Worm (Caenorhabditis elegans): ENCODE data around the gene F54G2.1.

Gene F54G2.1

ce11 chrX:2705809-2706378 is 41.7 kb upstream of the F54G2.1 start, which contains the start of gene igcm-3:
TSS of gene igcm-3 (minus strand) at chrX:2705859.
- TF ChIP-seq mml-1 (tag; optimal IDR thresholded peaks at IDR 0.05) (no peak), jun-1 (tag; optimal IDR thresholded peaks at IDR 0.05) (no peak), egl-27 (tag; optimal IDR thresholded peaks at IDR 0.05) (no peak), lin-15B (tag; optimal IDR thresholded peaks at IDR 0.05) (no peak), nhr-43 (tag; optimal IDR thresholded peaks at IDR 0.05; ENCODE audit: poor library complexity, severe bottlenecking) (no peak), ceh-82 (tag; optimal IDR thresholded peaks at IDR 0.05) (no peak), mdl-1 (tag; optimal IDR thresholded peaks at IDR 0.05) (no peak), R02D3.7 (tag; optimal IDR thresholded peaks at IDR 0.05) (no peak), ZK546.5 (tag; optimal IDR thresholded peaks at IDR 0.05) (no peak), ceh-9 (tag; optimal IDR thresholded peaks at IDR 0.05) (no peak), ama-1 (optimal IDR thresholded peaks at IDR 0.05) (no peak), nhr-12 (tag; optimal IDR thresholded peaks at IDR 0.05) (no peak), elt-3 (tag; optimal IDR thresholded peaks at IDR 0.05) (no peak), nhr-237 (tag; optimal IDR thresholded peaks at IDR 0.05) (no peak), nfya-1 (tag; optimal IDR thresholded peaks at IDR 0.05; ENCODE audit: insufficient read depth) (no peak), egl-5 (tag; optimal IDR thresholded peaks at IDR 0.05) (no peak), ceh-28 (tag; optimal IDR thresholded peaks at IDR 0.05) (no peak), nhr-25 (tag; optimal IDR thresholded peaks at IDR 0.05) (no peak), fkh-10 (GFP tag; optimal IDR thresholded peaks at IDR 0.05) (no peak), skn-1 (tag; optimal IDR thresholded peaks at IDR 0.05) (no peak)

ce11 chrX:2704768-2705486 is 40.8 kb upstream of the F54G2.1 start:
- peak; percentile 83 for TF ChIP-seq nhr-25 (tag; optimal IDR thresholded peaks at IDR 0.05)
- no peak for TF ChIP-seq jun-1 (tag; optimal IDR thresholded peaks at IDR 0.05)

- peak; percentile 93 for TF ChIP-seq elt-1 (tag; optimal IDR thresholded peaks at IDR 0.05)
- no peak for TF ChIP-seq lin-15B (tag; optimal IDR thresholded peaks at IDR 0.05)
- TF ChIP-seq R02D3.7 (tag; optimal IDR thresholded peaks at IDR 0.05): no peak
- TF ChIP-seq nhr-67 (tag; optimal IDR thresholded peaks at IDR 0.05): no peak
- TF ChIP-seq sea-2 (GFP tag; optimal IDR thresholded peaks at IDR 0.05): no peak
- no peak for TF ChIP-seq unc-39 (tag; optimal IDR thresholded peaks at IDR 0.05)
- no peak for TF ChIP-seq tbx-2 (tag; optimal IDR thresholded peaks at IDR 0.05)
- TF ChIP-seq skn-1 (tag; optimal IDR thresholded peaks at IDR 0.05): no peak
- TF ChIP-seq ceh-16 (tag; optimal IDR thresholded peaks at IDR 0.05): peak; percentile 74
- no peak for TF ChIP-seq daf-12 (tag; optimal IDR thresholded peaks at IDR 0.05)
- TF ChIP-seq fkh-10 (GFP tag; optimal IDR thresholded peaks at IDR 0.05): no peak
- peak; percentile 9 for TF ChIP-seq elt-2 (tag; optimal IDR thresholded peaks at IDR 0.05)
- no peak for TF ChIP-seq ama-1 (optimal IDR thresholded peaks at IDR 0.05)
- TF ChIP-seq jun-1 (tag; optimal IDR thresholded peaks at IDR 0.05): no peak
- TF ChIP-seq ztf-4 (tag; optimal IDR thresholded peaks at IDR 0.05): no peak
- no peak for TF ChIP-seq nhr-11 (tag; optimal IDR thresholded peaks at IDR 0.05)
- TF ChIP-seq egl-27 (tag; optimal IDR thresholded peaks at IDR 0.05): no peak
- no peak for TF ChIP-seq ceh-9 (tag; optimal IDR thresholded peaks at IDR 0.05)
- TF ChIP-seq nhr-25 (tag; optimal IDR thresholded peaks at IDR 0.05): peak; percentile 75
- no peak for TF ChIP-seq nfya-1 (tag; optimal IDR thresholded peaks at IDR 0.05; ENCODE audit: insufficient read depth)
- no peak for TF ChIP-seq ZK546.5 (tag; optimal IDR thresholded peaks at IDR 0.05)
- no peak for TF ChIP-seq unc-62 (GFP tag; optimal IDR thresholded peaks at IDR 0.05)
- no peak for TF ChIP-seq nhr-76 (tag; optimal IDR thresholded peaks at IDR 0.05)
- peak; percentile 47 for TF ChIP-seq nhr-23 (tag; optimal IDR thresholded peaks at IDR 0.05)
Observed at ce11 chrX:2703887-2704286, 39.7 kb upstream of the F54G2.1 start.

- no peak for TF ChIP-seq nhr-23 (tag; optimal IDR thresholded peaks at IDR 0.05)
- peak; percentile 14 for TF ChIP-seq egl-5 (tag; optimal IDR thresholded peaks at IDR 0.05)
Observed at ce11 chrX:2700649-2701048, 36.5 kb upstream of the F54G2.1 start.

All from whole organism, L3 larva.